Fruit fly (Drosophila melanogaster) whole organism, wandering third instar larva: ENCODE results near the gene Strump.

Experiments used
- Abd-B ChIP-seq: fragments of >200 bp; optimal IDR thresholded peaks from 2 replicates; lab custom pipeline; 2017; ENCODE audit warnings: missing biosample characterization, missing genetic modification characterization
- CrebA ChIP-seq: fragments of 200-800 bp; sonication (Bioruptor generic); optimal IDR thresholded peaks from 2 replicates; lab custom pipeline; 2016; ENCODE audit warnings: missing biosample characterization, mild to moderate bottlenecking, missing genetic modification characterization, borderline replicate concordance
- Dfd ChIP-seq: fragments of >200 bp; optimal IDR thresholded peaks from 2 replicates; lab custom pipeline; 2017; ENCODE audit warnings: missing biosample characterization, missing genetic modification characterization
- GATAd ChIP-seq: sonication (Bioruptor generic); optimal IDR thresholded peaks from 2 replicates; lab custom pipeline; 2016; ENCODE audit warnings: missing biosample characterization, missing genetic modification characterization
- HLH106 ChIP-seq: fragments of 200-800 bp; optimal IDR thresholded peaks from 3 replicates; lab custom pipeline; 2019; ENCODE audit warnings: missing biosample characterization, mild to moderate bottlenecking, missing genetic modification characterization, moderate library complexity
- Hnf4 ChIP-seq: fragments of 200-800 bp; sonication (Bioruptor generic); optimal IDR thresholded peaks from 2 replicates; lab custom pipeline; 2016; ENCODE audit warnings: missing biosample characterization, mild to moderate bottlenecking, missing genetic modification characterization
- Hr78 ChIP-seq: fragments of >200 bp; optimal IDR thresholded peaks from 2 replicates; lab custom pipeline; 2017; ENCODE audit warnings: missing biosample characterization, missing genetic modification characterization
- Hr83 ChIP-seq: fragments of 200-300 bp; sonication (Bioruptor generic); optimal IDR thresholded peaks from 2 replicates; lab custom pipeline; 2016; ENCODE audit warnings: missing biosample characterization, mild to moderate bottlenecking, missing genetic modification characterization, moderate library complexity; ENCODE audit not compliant: poor library complexity, severe bottlenecking
- Jra ChIP-seq: sonication (Bioruptor generic); optimal IDR thresholded peaks from 2 replicates; lab custom pipeline; 2016; ENCODE audit warnings: missing biosample characterization, missing genetic modification characterization
- Mio ChIP-seq: sonication (Bioruptor generic); optimal IDR thresholded peaks from 2 replicates; lab custom pipeline; 2016; ENCODE audit warnings: missing biosample characterization, missing genetic modification characterization
- Myc ChIP-seq: fragments of >200 bp; optimal IDR thresholded peaks from 2 replicates; lab custom pipeline; 2017
- N ChIP-seq: fragments of >200 bp; optimal IDR thresholded peaks from 2 replicates; lab custom pipeline; 2018; ENCODE audit warnings: missing biosample characterization, missing external identifiers, missing genetic modification characterization
- OdsH ChIP-seq: fragments of 200-800 bp; sonication (Bioruptor generic); optimal IDR thresholded peaks from 2 replicates; lab custom pipeline; 2016; ENCODE audit warnings: missing biosample characterization, mild to moderate bottlenecking, missing genetic modification characterization
- Rel ChIP-seq, 2 experiments: fragments of 200-800 bp; sonication (Bioruptor generic) in 1 of 2; optimal IDR thresholded peaks; 2 replicates in 1 of 2; 3 replicates in 1 of 2; lab custom pipeline; 2016 to 2019; ENCODE audit warnings: mild to moderate bottlenecking in 2 of 2, missing biosample characterization in 2 of 2, missing genetic modification characterization in 2 of 2, moderate library complexity in 1 of 2
- Sp1 ChIP-seq: fragments of 200-800 bp; sonication (Bioruptor generic); optimal IDR thresholded peaks from 3 replicates; lab custom pipeline; 2019; ENCODE audit warnings: missing biosample characterization, mild to moderate bottlenecking, missing genetic modification characterization, moderate library complexity
- br ChIP-seq: fragments of 200-800 bp; sonication (Bioruptor generic); optimal IDR thresholded peaks from 2 replicates; lab custom pipeline; 2016; ENCODE audit warnings: missing biosample characterization, missing genetic modification characterization
- brk ChIP-seq: fragments of 200-800 bp; sonication (Bioruptor generic); optimal IDR thresholded peaks from 2 replicates; lab custom pipeline; 2016; ENCODE audit warnings: missing biosample characterization, mild to moderate bottlenecking, missing genetic modification characterization
- dl ChIP-seq, 2 experiments: fragments of 175-275, 200-275 bp in 1 of 2; fragments of 200-275 bp in 1 of 2; sonication (Bioruptor generic); optimal IDR thresholded peaks; lab custom pipeline; 2018; ENCODE audit warnings: mild to moderate bottlenecking in 2 of 2, missing biosample characterization in 2 of 2, missing genetic modification characterization in 2 of 2, moderate library complexity in 2 of 2; ENCODE audit not compliant: partially characterized antibody in 2 of 2, insufficient read depth in 1 of 2
- dmrt93B ChIP-seq: fragments of 200-800 bp; sonication (Bioruptor generic); optimal IDR thresholded peaks from 2 replicates; lab custom pipeline; 2018; ENCODE audit warnings: missing biosample characterization, mild to moderate bottlenecking, missing genetic modification characterization
- ey ChIP-seq: fragments of 200-800 bp; sonication (Bioruptor generic); optimal IDR thresholded peaks from 2 replicates; lab custom pipeline; 2016; ENCODE audit warnings: missing biosample characterization, missing genetic modification characterization
- foxo ChIP-seq, 2 experiments: fragments of 200-800 bp; sonication (Bioruptor generic); optimal IDR thresholded peaks; 2 replicates in 1 of 2; 3 replicates in 1 of 2; lab custom pipeline; 2016 to 2017; ENCODE audit warnings: missing biosample characterization in 2 of 2, missing genetic modification characterization in 2 of 2
- fru ChIP-seq: fragments of 200-800 bp; sonication (Bioruptor generic); optimal IDR thresholded peaks from 3 replicates; lab custom pipeline; 2016; ENCODE audit warnings: missing biosample characterization, mild to moderate bottlenecking, missing genetic modification characterization
- h ChIP-seq: fragments of 200-800 bp; sonication (Bioruptor generic); optimal IDR thresholded peaks from 3 replicates; lab custom pipeline; 2016; ENCODE audit warnings: missing biosample characterization, mild to moderate bottlenecking, missing genetic modification characterization
- jim ChIP-seq: fragments of 175-275, 200-325 bp; sonication (Bioruptor generic); optimal IDR thresholded peaks from 2 replicates; lab custom pipeline; 2016; ENCODE audit warnings: missing biosample characterization, mild to moderate bottlenecking, missing genetic modification characterization
- lola ChIP-seq: fragments of >200 bp; optimal IDR thresholded peaks from 2 replicates; lab custom pipeline; 2017; ENCODE audit warnings: missing biosample characterization, missing genetic modification characterization
- psq ChIP-seq: fragments of 200-800 bp; sonication (Bioruptor generic); optimal IDR thresholded peaks from 3 replicates; lab custom pipeline; 2017; ENCODE audit warnings: missing biosample characterization, mild to moderate bottlenecking, missing genetic modification characterization, moderate library complexity
- rgr ChIP-seq: fragments of 200-800 bp; sonication (Bioruptor generic); optimal IDR thresholded peaks from 3 replicates; lab custom pipeline; 2016; ENCODE audit warnings: missing biosample characterization, mild to moderate bottlenecking, missing genetic modification characterization
- sage ChIP-seq: fragments of 200-800 bp; sonication (Bioruptor generic); optimal IDR thresholded peaks from 2 replicates; lab custom pipeline; 2016; ENCODE audit warnings: missing biosample characterization, mild to moderate bottlenecking, missing genetic modification characterization
- sv ChIP-seq: fragments of 200-800 bp; sonication (Bioruptor generic); optimal IDR thresholded peaks from 3 replicates; lab custom pipeline; 2016; ENCODE audit warnings: missing biosample characterization, missing genetic modification characterization
- tai ChIP-seq: sonication (Bioruptor generic); optimal IDR thresholded peaks from 2 replicates; lab custom pipeline; 2016; ENCODE audit warnings: missing biosample characterization, missing genetic modification characterization
- woc ChIP-seq: sonication (Bioruptor generic); optimal IDR thresholded peaks from 2 replicates; lab custom pipeline; 2016; ENCODE audit warnings: missing biosample characterization, mild to moderate bottlenecking, missing genetic modification characterization

Strump gene

DNA sequence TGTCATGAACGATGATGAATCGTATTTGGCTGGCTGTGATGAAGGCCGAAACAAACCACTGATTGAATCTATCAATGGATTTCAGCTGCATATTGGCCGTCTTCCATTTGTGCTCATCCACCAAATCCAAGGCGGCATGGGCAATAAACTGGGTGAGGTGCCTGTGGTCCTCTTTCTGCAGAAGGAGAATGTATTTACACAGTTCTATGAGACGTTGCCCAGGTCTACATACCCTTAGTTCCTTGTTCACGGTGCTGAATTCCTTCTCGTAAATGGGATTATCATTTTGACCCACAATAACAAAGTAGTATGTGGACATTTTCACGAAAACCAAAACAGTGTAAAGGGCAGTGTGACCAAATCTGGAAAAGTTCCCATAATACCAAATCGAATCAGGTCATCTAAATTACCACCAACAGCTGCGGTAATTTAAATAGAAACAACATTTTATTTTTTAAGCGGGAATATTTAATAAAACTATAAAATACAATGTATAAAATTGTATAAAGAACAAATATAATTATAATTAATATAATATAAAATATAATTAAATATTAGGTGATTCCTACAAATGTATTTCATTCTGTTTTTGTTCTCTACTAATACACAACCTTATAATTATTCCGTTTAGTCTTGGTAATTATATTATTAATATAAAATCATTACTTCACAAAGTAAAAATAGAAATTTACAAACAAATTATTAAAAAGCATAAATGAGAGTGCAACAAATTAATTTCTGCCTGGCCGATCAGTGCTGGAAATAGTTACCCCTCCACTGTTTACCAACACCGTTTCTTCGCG, 9.7 kb downstream of the Strump start, which contains the start of the genes Trs20 and elg1:
Trs20 (minus strand) TSS at position 369 of the 803 bp plus-strand sequence.
elg1 (plus strand) TSS at position 765 of the 803 bp plus-strand sequence.
- TF ChIP-seq br (peak; percentile 54), lola (GFP tag; lab: Kevin White, UChicago) (no peak), N (GFP tag; lab: Kevin White, UChicago) (no peak), h (peak; percentile 50), psq (GFP tag; lab: Kevin White, UChicago) (peak; percentile 53), CrebA (GFP tag; lab: Kevin White, UChicago) (no peak), rgr (GFP tag; lab: Kevin White, UChicago) (peak; percentile 54), OdsH (GFP tag; lab: Kevin White, UChicago) (peak; percentile 22), Hnf4 (GFP tag; lab: Kevin White, UChicago) (peak; percentile 48), dl (GFP tag; optimal IDR thresholded peaks at IDR 0.05; lab: Kevin White, UChicago; ENCODE audit: insufficient read depth in 1 of 2, partially characterized antibody in 2 of 2) (no peak), HLH106 (tag; lab: Kevin White, UChicago) (peak; percentile 70), sage (GFP tag; lab: Kevin White, UChicago) (no peak), foxo (GFP tag; optimal IDR thresholded peaks at IDR 0.05; lab: Kevin White, UChicago) (peak in 1 of 2 experiments; percentile 76), Hr78 (GFP tag; lab: Kevin White, UChicago) (no peak), Rel (GFP tag; optimal IDR thresholded peaks at IDR 0.05; lab: Kevin White, UChicago) (no peak), Rel (tag; optimal IDR thresholded peaks at IDR 0.05; lab: Kevin White, UChicago) (peak; percentile 42), sv (GFP tag; lab: Kevin White, UChicago) (peak; percentile 46), fru (GFP tag; lab: Kevin White, UChicago) (peak; percentile 24), dmrt93B (GFP tag; lab: Kevin White, UChicago) (peak; percentile 22), Dfd (GFP tag; lab: Kevin White, UChicago) (no peak), woc (GFP tag; lab: Kevin White, UChicago) (peak; percentile 58), GATAd (GFP tag; lab: Kevin White, UChicago) (no peak), Sp1 (GFP tag; lab: Kevin White, UChicago) (peak; percentile 70), jim (GFP tag; lab: Kevin White, UChicago) (no peak)

DNA sequence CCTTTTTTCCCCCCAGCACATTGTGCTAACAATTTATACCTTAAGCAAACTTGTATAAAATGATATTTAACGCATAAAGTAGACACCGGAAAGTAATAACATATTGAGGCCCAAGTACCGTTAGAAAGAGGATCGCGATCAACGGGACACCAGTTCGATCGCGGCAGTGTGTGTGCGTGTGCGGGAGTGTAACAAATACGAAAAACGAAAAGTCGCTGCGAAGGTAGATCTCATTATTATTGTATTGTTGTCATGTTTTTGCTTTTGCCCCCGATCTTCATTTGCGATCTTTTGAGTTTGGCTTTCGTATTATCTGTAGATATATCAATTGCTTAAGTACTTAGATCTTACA, 10.2 kb downstream of the Strump start:
- no peak for TF ChIP-seq brk (GFP tag; lab: Kevin White, UChicago)
- no peak for TF ChIP-seq rgr (GFP tag; lab: Kevin White, UChicago)
- TF ChIP-seq ey (GFP tag; lab: Kevin White, UChicago): no peak
- no peak for TF ChIP-seq N (GFP tag; lab: Kevin White, UChicago)
- TF ChIP-seq GATAd (GFP tag; lab: Kevin White, UChicago): no peak
- TF ChIP-seq Dfd (GFP tag; lab: Kevin White, UChicago): no peak
- no peak for TF ChIP-seq Mio (GFP tag; lab: Kevin White, UChicago)
- TF ChIP-seq Hr83 (GFP tag; lab: Kevin White, UChicago): no peak

DNA sequence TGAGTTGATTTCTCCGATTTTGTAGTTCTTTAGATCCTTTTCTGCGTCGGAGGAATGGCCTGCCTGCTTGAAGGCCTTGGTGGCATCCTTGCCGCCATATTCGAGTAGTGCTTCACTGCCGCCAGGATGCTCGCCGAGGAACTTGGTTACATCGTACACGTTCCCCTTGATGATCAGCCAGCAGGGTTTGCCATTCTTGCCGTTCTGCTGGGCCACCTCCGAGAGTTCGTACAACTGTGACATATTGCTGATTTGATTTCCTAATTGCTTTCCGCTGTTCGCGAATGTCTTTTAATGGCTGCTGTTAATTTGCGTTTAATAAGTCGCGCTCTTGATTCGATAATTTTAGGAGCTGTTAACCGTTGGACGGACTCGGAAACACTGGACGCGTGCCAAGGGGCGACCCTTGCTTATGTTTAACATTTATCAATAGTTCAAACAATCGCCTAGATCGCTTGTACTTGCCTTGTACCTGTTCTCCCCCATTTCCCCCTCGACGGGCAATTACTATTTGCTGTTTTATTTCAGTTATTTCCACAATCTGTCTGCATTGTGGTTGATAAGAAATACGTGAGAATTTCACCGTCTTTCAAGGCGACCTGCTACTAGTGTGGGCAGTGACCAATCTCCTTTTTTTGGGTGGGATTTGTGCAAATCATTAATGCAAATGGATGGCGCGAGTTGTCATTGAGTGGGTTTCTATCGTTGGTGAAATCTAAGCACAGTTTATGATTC, 15.2 kb downstream of the Strump start:
- TF ChIP-seq Dfd (GFP tag; lab: Kevin White, UChicago): no peak
- TF ChIP-seq Mio (GFP tag; lab: Kevin White, UChicago): no peak
- TF ChIP-seq jim (GFP tag; lab: Kevin White, UChicago): no peak
- TF ChIP-seq Jra (GFP tag; lab: Kevin White, UChicago): no peak
- TF ChIP-seq sv (GFP tag; lab: Kevin White, UChicago): no peak
- no peak for TF ChIP-seq HLH106 (tag; lab: Kevin White, UChicago)

DNA sequence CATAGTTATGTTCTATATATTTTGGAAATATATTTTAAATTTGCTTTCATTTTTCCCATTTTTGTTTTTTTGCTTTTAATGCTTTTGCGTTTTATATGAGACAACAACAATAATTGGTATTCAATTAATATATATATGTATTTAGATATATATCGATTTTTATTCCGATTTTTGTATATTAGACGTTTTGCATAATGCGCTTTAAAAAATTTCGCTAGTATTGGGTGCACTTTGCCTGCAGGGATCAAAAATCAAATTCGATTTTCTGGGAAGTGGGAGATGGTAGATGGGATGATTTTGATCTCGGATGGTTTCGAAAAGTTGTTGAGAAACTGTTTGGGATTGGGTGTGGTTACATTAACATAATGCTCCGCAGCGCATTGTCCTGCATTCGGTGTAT, 16.0 kb downstream of the Strump start, which contains the start of gene CG5157:
CG5157 (minus strand) TSS at position 101 of the 400 bp plus-strand sequence.
- no peak for TF ChIP-seq h
- TF ChIP-seq Hr83 (GFP tag; lab: Kevin White, UChicago): no peak
- no peak for TF ChIP-seq Jra (GFP tag; lab: Kevin White, UChicago)
- TF ChIP-seq fru (GFP tag; lab: Kevin White, UChicago): no peak
- TF ChIP-seq tai (GFP tag; lab: Kevin White, UChicago): no peak
- no peak for TF ChIP-seq Hnf4 (GFP tag; lab: Kevin White, UChicago)
- TF ChIP-seq Abd-B: no peak
- TF ChIP-seq Myc (lab: Kevin White, UChicago): no peak
- TF ChIP-seq sv (GFP tag; lab: Kevin White, UChicago): no peak
